Worm (Caenorhabditis elegans) whole organism, early embryonic: ENCODE data around the gene col-143.
A peak's percentile ranks its signal among the peaks of the same experiment; 100 is the strongest.

Experiments
- B0310.2 ChIP-seq: sonication (generic microtip); optimal IDR thresholded peaks from 2 replicates; lab custom pipeline; 2016; ENCODE audit warnings: mild to moderate bottlenecking, missing genetic modification characterization, missing compliant biosample characterization
- F13C5.2 ChIP-seq: sonication (generic microtip); optimal IDR thresholded peaks from 2 replicates; lab custom pipeline; 2017; ENCODE audit warnings: mild to moderate bottlenecking, missing genetic modification characterization, inconsistent platforms, missing compliant biosample characterization
- aly-1 ChIP-seq: sonication (generic microtip); optimal IDR thresholded peaks from 2 replicates; lab custom pipeline; 2016; ENCODE audit warnings: missing genetic modification characterization, missing compliant biosample characterization
- ama-1 ChIP-seq: fragments of 150-350 bp; optimal IDR thresholded peaks from 2 replicates; lab custom pipeline; 2014
- ceh-13 ChIP-seq: fragments of 200-800 bp; sonication (Bioruptor generic); optimal IDR thresholded peaks from 2 replicates; lab custom pipeline; 2018; ENCODE audit warnings: mild to moderate bottlenecking, missing genetic modification characterization, missing compliant biosample characterization
- ceh-36 ChIP-seq: sonication (generic microtip); optimal IDR thresholded peaks from 2 replicates; lab custom pipeline; 2016; ENCODE audit warnings: missing genetic modification characterization, inconsistent platforms, missing compliant biosample characterization
- ets-7 ChIP-seq: sonication (generic microtip); optimal IDR thresholded peaks from 2 replicates; lab custom pipeline; 2016; ENCODE audit warnings: missing genotype, missing genetic modification characterization, missing compliant biosample characterization
- flt-1 ChIP-seq: fragments of 200-800 bp; sonication (Bioruptor generic); IDR thresholded peaks from 2 replicates; pipeline ENCODE4 v1.3.6; 2022; ENCODE audit warnings: missing genetic modification characterization, missing compliant biosample characterization
- hmbx-1 ChIP-seq: sonication (generic microtip); optimal IDR thresholded peaks from 2 replicates; lab custom pipeline; 2016; ENCODE audit warnings: mild to moderate bottlenecking, missing genetic modification characterization, missing compliant biosample characterization
- hmg-4 ChIP-seq: fragments of 200-800 bp; sonication (Bioruptor generic); optimal IDR thresholded peaks from 2 replicates; lab custom pipeline; 2018; ENCODE audit warnings: mild to moderate bottlenecking, missing genetic modification characterization, missing compliant biosample characterization
- hnd-1 ChIP-seq: sonication (generic microtip); optimal IDR thresholded peaks from 2 replicates; lab custom pipeline; 2016; ENCODE audit warnings: missing genetic modification characterization, missing compliant biosample characterization
- pes-1 ChIP-seq: fragments of 200-800 bp; sonication (Bioruptor generic); IDR thresholded peaks from 2 replicates; pipeline ENCODE4 v1.3.6; 2022; ENCODE audit warnings: missing genetic modification reagents, missing genetic modification characterization, missing compliant biosample characterization
- scrt-1 ChIP-seq: fragments of 200-800 bp; sonication (Bioruptor generic); IDR thresholded peaks from 2 replicates; pipeline ENCODE4 v1.3.6; 2022; ENCODE audit warnings: missing genetic modification characterization, missing compliant biosample characterization
- sea-1 ChIP-seq: fragments of 200-800 bp; sonication (Bioruptor generic); conservative IDR thresholded peaks from 2 replicates; pipeline ENCODE4 v1.3.6; 2022; ENCODE audit warnings: missing genetic modification characterization, missing compliant biosample characterization
- tbx-11 ChIP-seq: fragments of 200-800 bp; sonication (Bioruptor generic); IDR thresholded peaks from 2 replicates; pipeline ENCODE4 v1.3.6; 2022; ENCODE audit warnings: missing genetic modification characterization, missing compliant biosample characterization
- tbx-37 ChIP-seq: fragments of 200-800 bp; sonication (Bioruptor generic); conservative IDR thresholded peaks from 2 replicates; pipeline ENCODE4 v1.3.6; 2022; ENCODE audit warnings: missing genetic modification reagents, missing genetic modification characterization, missing compliant biosample characterization
- tra-4 ChIP-seq: sonication (generic microtip); optimal IDR thresholded peaks from 2 replicates; lab custom pipeline; 2017; ENCODE audit warnings: missing genetic modification characterization, missing compliant biosample characterization

col-143 gene

DNA sequence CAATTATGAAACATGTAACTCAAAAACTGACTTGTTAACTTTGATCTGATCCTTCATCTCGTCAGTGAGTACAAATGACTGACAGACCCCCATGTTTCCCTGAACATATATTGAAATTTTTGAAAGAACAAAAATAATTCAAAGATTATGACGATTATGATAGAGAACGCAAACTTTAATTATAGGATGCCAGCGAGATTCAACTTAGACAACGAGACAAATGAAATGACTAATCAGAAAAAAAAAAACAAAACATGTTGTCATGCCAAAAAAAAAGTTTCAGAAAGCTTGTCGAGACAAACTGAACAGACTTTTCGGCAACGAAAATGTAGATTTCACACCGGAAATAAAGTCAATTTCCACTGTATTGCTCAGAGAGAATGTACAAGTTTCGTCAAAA, 19.3 kb downstream of the col-143 start, which contains the start of gene gpa-10:
Gene gpa-10, minus strand, starts transcription at position 101 of the 400 bp plus-strand sequence.
- TF ChIP-seq hnd-1 (no peak), tbx-37 (no peak), ceh-36 (tag; lab: Kevin White, UChicago) (no peak), pes-1 (GFP tag; lab: Robert Waterston, UW) (no peak), tbx-11 (no peak), flt-1 (GFP tag; lab: Robert Waterston, UW) (no peak), hmbx-1 (no peak), aly-1 (no peak), hmg-4 (no peak), sea-1 (GFP tag; lab: Robert Waterston, UW) (no peak)

DNA sequence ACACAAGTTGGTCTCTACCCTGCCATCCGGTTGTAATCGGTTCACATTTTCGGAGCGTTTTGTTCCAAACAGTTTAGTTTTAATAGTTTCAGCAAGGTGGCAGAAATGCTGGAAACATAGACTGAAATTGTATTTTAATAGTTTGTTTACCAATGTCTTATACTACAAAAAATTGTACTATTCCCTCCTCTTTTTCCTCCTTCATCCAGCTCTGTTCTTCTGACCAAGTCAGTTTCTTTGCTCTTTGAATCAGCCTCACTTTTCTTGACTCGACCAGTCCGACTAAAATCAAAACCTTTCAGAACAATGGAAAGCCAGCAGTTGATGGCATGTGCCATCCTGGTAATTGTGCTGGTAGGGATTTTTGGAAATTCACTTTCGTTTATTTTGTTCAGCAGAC, 34.6 kb downstream of the col-143 start, which contains the start of gene frpr-18:
Gene frpr-18, plus strand, starts transcription at position 301 of the 400 bp plus-strand sequence.
- no peak for TF ChIP-seq ama-1 (lab: Kevin White, UChicago)
- no peak for TF ChIP-seq hnd-1
- TF ChIP-seq flt-1 (GFP tag; lab: Robert Waterston, UW), result no peak
- TF ChIP-seq scrt-1 (GFP tag; lab: Robert Waterston, UW), result no peak
- TF ChIP-seq aly-1, result no peak
- TF ChIP-seq B0310.2 (tag; lab: Kevin White, UChicago), result no peak
- no peak for TF ChIP-seq hmg-4
- TF ChIP-seq F13C5.2 (tag; lab: Kevin White, UChicago), result no peak
- no peak for TF ChIP-seq ceh-36 (tag; lab: Kevin White, UChicago)
- no peak for TF ChIP-seq ceh-13 (GFP tag; lab: Kevin White, UChicago)
- TF ChIP-seq tbx-11, result no peak
- TF ChIP-seq tbx-37, result no peak
- TF ChIP-seq ets-7 (tag; lab: Kevin White, UChicago), result no peak
- no peak for TF ChIP-seq tra-4 (tag; lab: Kevin White, UChicago)
- no peak for TF ChIP-seq pes-1 (GFP tag; lab: Robert Waterston, UW)
- TF ChIP-seq hmbx-1, result no peak
- no peak for TF ChIP-seq sea-1 (GFP tag; lab: Robert Waterston, UW)

DNA sequence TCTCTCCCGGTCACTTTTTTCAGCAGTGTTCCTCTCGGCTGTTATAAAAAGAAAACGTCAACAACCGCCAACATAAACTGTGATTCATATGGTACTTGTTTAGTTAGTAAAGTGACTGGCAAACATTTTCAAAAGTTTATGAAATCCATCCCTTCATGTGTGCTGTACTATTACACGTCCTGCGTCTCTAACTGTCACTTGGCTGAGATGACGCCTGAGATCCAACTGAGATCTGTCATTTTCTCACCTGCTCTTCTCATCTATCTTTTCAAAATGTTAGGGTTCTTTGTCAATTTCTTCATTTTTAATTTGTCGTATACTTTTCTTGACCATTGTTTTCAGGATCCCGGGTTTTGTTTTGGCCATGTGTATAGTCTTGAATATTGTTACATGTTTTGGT, 39.3 kb downstream of the col-143 start:
- TF ChIP-seq tbx-37, result no peak
- TF ChIP-seq ceh-36 (tag; lab: Kevin White, UChicago), result no peak
- TF ChIP-seq aly-1, result no peak
- TF ChIP-seq hnd-1, result no peak
- no peak for TF ChIP-seq pes-1 (GFP tag; lab: Robert Waterston, UW)
- no peak for TF ChIP-seq B0310.2 (tag; lab: Kevin White, UChicago)
- TF ChIP-seq tbx-11, result no peak

- TF ChIP-seq hmbx-1, result no peak
Observed at ce11 chrV:6875795-6876194, 40.4 kb downstream of the col-143 start.

ce11 chrV:6876763-6877515, 41.5 kb downstream of the col-143 start:
- TF ChIP-seq tbx-11 (no peak), aly-1 (no peak), ceh-36 (tag; lab: Kevin White, UChicago) (no peak), scrt-1 (GFP tag; lab: Robert Waterston, UW) (no peak), hmg-4 (peak; percentile 18), pes-1 (GFP tag; lab: Robert Waterston, UW) (no peak)

ce11 chrV:6878559-6878958, 43.1 kb downstream of the col-143 start:
- TF ChIP-seq flt-1 (GFP tag; lab: Robert Waterston, UW) (no peak), hmg-4 (no peak), F13C5.2 (tag; lab: Kevin White, UChicago) (no peak), tra-4 (tag; lab: Kevin White, UChicago) (no peak), scrt-1 (GFP tag; lab: Robert Waterston, UW) (no peak), ama-1 (lab: Kevin White, UChicago) (no peak), sea-1 (GFP tag; lab: Robert Waterston, UW) (no peak), tbx-37 (no peak), B0310.2 (tag; lab: Kevin White, UChicago) (no peak), ceh-13 (GFP tag; lab: Kevin White, UChicago) (no peak), pes-1 (GFP tag; lab: Robert Waterston, UW) (no peak), aly-1 (no peak), ets-7 (tag; lab: Kevin White, UChicago) (no peak), ceh-36 (tag; lab: Kevin White, UChicago) (no peak), hmbx-1 (no peak), tbx-11 (no peak)

DNA sequence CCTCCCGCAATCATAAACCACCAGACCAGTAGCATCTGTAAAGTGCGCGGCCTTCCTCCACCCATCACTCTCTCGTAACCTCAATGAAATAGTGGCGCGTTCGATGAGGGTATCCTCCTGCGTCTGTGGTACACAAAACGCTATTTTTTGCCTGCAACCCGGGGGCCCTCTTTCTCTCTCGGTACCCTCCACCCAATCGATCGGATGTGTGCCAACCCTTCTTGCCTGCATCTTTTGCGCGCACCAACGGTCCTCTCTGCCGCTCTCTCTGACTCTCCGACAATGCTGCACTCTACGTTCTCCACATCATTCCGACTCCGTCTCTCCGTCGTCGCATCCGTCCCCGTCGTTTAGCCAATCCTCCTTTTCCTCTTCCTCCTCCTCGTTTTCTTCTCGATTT, 44.1 kb downstream of the col-143 start:
- TF ChIP-seq tbx-11, result no peak
- TF ChIP-seq aly-1, result peak; percentile 64
- no peak for TF ChIP-seq hmbx-1
- no peak for TF ChIP-seq scrt-1 (GFP tag; lab: Robert Waterston, UW)
- TF ChIP-seq F13C5.2 (tag; lab: Kevin White, UChicago), result peak; percentile 78
- no peak for TF ChIP-seq hnd-1
- TF ChIP-seq tbx-37, result no peak
- TF ChIP-seq B0310.2 (tag; lab: Kevin White, UChicago), result no peak
- TF ChIP-seq hmg-4, result peak; percentile 93
- TF ChIP-seq flt-1 (GFP tag; lab: Robert Waterston, UW), result peak; percentile 58; the same call in 1 of the 2 replicates
- TF ChIP-seq ets-7 (tag; lab: Kevin White, UChicago), result peak; percentile 43
- no peak for TF ChIP-seq ama-1 (lab: Kevin White, UChicago)
- TF ChIP-seq sea-1 (GFP tag; lab: Robert Waterston, UW), result peak; percentile 72; the same call in 1 of the 2 replicates

DNA sequence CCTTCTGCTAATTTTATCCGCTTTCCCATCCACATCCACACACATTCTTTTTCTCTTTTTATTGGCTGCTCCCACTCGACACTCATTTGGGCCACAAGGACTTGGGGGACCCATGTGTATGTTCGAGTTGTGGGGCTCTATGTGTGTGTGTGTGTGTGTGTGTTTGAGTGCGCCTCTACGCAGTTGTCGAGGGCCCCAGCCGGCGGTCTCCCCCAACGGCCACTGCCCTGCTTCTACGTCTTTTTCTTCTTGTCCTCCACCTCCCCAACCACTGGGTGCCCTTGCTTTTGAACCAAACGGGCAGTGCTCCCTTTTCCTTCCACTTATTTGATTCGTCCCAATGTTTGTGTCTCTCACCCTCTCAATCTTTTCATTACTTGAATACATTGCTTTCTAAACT, 45.2 kb downstream of the col-143 start:
- TF ChIP-seq aly-1, result peak; percentile 46
- peak; percentile 47 for TF ChIP-seq ceh-36 (tag; lab: Kevin White, UChicago)
- TF ChIP-seq flt-1 (GFP tag; lab: Robert Waterston, UW), result peak; percentile 23; the same call in 1 of the 2 replicates
- no peak for TF ChIP-seq sea-1 (GFP tag; lab: Robert Waterston, UW)
- no peak for TF ChIP-seq tra-4 (tag; lab: Kevin White, UChicago)
- TF ChIP-seq hmg-4, result peak; percentile 83
- TF ChIP-seq F13C5.2 (tag; lab: Kevin White, UChicago), result peak; percentile 68
- no peak for TF ChIP-seq scrt-1 (GFP tag; lab: Robert Waterston, UW)
- TF ChIP-seq tbx-37, result 0 out of 2 replicates have a peak, but pooled peaks have one; percentile 39
